Worm (Caenorhabditis elegans): ENCODE results near the gene clip-1.

Gene clip-1

DNA sequence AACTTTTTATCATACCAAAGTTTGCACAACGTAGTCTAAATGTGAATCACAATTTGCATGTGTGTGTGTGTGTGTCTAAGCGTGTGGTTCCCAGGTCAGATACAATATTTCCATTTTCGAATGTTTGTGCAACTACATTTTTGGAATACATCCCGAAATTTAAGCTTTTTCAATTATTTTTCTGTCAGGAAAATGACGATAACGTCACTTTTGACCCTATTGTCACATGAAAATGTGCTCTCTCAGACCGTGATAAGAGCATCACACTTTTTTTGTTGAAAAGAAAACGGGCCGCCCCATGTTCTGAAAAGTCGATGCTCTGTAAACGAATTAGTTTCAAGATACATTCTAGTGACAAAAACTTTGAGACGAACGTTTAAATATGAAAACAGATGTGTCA is 13.9 kb downstream of the clip-1 start:
- TF ChIP-seq ztf-1 (GFP tag; conservative IDR thresholded peaks at IDR 0.05) (no peak), F13H6.1 (tag; optimal IDR thresholded peaks at IDR 0.05) (peak; percentile 19), blmp-1 (tag; optimal IDR thresholded peaks at IDR 0.05; ENCODE audit: insufficient read depth) (no peak)

DNA sequence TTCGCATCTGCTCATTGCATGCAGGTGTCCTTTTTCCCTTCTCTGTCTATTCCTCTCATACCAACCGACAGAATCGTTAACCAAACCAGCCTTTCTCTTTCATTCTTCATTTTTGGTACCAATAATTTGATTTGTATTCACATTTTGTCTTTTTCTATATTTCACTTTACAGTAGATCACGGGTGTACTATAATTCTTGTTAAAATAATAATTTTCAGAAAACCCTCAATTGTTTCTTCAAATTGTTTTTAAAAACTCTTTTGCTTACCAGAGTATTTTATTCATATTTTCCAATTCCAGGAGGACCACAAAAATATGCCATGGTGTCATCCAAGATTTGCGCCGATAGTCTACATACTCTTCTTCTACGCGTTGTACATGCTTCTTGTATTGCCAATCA is 18.1 kb downstream of the clip-1 start, which contains the start of gene T02C1.2:
TSS of gene T02C1.2 (plus strand) at position 301 of the 400 bp plus-strand sequence.
- TF ChIP-seq R02D3.7 (tag; optimal IDR thresholded peaks at IDR 0.05) (no peak), blmp-1 (tag; optimal IDR thresholded peaks at IDR 0.05; ENCODE audit: insufficient read depth) (no peak), elt-3 (tag; optimal IDR thresholded peaks at IDR 0.05) (no peak), peb-1 (tag; optimal IDR thresholded peaks at IDR 0.05) (no peak)

DNA sequence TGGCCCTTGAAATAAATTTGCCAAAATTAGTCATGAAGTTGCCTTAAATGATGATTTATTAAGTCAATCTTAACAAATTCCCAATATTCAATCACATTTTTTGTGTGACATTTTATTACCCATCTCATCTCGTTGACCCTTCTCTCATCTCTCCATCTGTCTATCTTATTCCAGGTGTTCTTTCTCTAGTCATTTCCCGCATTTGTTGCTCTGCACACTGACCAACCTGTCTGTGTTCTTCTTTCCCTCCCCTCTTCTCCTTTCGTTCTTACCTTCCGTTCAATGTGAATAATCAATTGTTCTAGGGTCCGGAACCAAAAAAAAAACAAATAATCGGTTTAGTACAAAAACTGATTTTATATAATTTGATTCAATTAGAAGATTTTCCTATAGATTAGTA is 21.6 kb downstream of the clip-1 start, which contains the start of gene T02C1.1:
TSS of gene T02C1.1 (plus strand) at position 305 of the 400 bp plus-strand sequence.
- no peak for TF ChIP-seq fos-1 (tag; optimal IDR thresholded peaks at IDR 0.05)
- TF ChIP-seq ztf-1 (GFP tag; conservative IDR thresholded peaks at IDR 0.05): no peak
- no peak for TF ChIP-seq nhr-10 (tag; optimal IDR thresholded peaks at IDR 0.05)
- TF ChIP-seq snpc-4 (tag; optimal IDR thresholded peaks at IDR 0.05): no peak
- no peak for TF ChIP-seq lin-11 (tag; optimal IDR thresholded peaks at IDR 0.05)
- TF ChIP-seq mbf-1 (tag; optimal IDR thresholded peaks at IDR 0.05): no peak
- no peak for TF ChIP-seq blmp-1 (tag; optimal IDR thresholded peaks at IDR 0.05; ENCODE audit: insufficient read depth)
- no peak for TF ChIP-seq unc-62 (GFP tag; optimal IDR thresholded peaks at IDR 0.05)

DNA sequence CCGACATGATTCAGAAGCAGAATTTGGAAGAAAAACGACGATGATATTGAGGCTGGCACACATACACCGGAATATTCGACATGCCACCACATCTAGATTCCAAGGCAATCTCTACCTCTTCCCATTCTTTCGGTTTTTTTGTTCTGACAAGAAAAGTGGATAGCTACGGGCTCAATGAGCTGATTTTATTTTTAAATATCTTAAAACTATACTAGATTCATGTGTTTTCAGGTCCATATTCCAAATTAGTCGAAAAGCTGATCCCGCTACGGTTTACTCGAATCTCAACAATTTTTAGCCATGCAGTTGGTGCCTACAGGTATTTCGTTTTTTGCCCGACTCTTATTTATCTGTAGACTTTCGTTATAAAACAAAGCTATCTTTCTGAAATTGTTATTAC is 26.2 kb downstream of the clip-1 start, which contains the start of gene dat-1:
TSS of gene dat-1 (plus strand) at position 301 of the 400 bp plus-strand sequence.
- no peak for TF ChIP-seq ztf-11 (tag; optimal IDR thresholded peaks at IDR 0.05)
- TF ChIP-seq unc-62 (GFP tag; optimal IDR thresholded peaks at IDR 0.05): no peak
- no peak for TF ChIP-seq fos-1 (tag; optimal IDR thresholded peaks at IDR 0.05)
- no peak for TF ChIP-seq lin-11 (tag; optimal IDR thresholded peaks at IDR 0.05)
- TF ChIP-seq mdl-1 (tag; optimal IDR thresholded peaks at IDR 0.05): no peak
- no peak for TF ChIP-seq nhr-77 (tag; optimal IDR thresholded peaks at IDR 0.05)
- TF ChIP-seq mab-5 (tag; optimal IDR thresholded peaks at IDR 0.05): no peak
- no peak for TF ChIP-seq nhr-21 (tag; optimal IDR thresholded peaks at IDR 0.05)
- no peak for TF ChIP-seq sma-3 (GFP tag; optimal IDR thresholded peaks at IDR 0.05)
- no peak for TF ChIP-seq elt-1 (tag; optimal IDR thresholded peaks at IDR 0.05)
- TF ChIP-seq zag-1 (tag; optimal IDR thresholded peaks at IDR 0.05): no peak
- TF ChIP-seq R02D3.7 (tag; optimal IDR thresholded peaks at IDR 0.05): no peak
- no peak for TF ChIP-seq nhr-11 (tag; optimal IDR thresholded peaks at IDR 0.05)
- no peak for TF ChIP-seq ceh-82 (tag; optimal IDR thresholded peaks at IDR 0.05)
- no peak for TF ChIP-seq egl-27 (tag; optimal IDR thresholded peaks at IDR 0.05)
- TF ChIP-seq snpc-4 (tag; optimal IDR thresholded peaks at IDR 0.05): no peak
- TF ChIP-seq skn-1 (tag; optimal IDR thresholded peaks at IDR 0.05): no peak
- TF ChIP-seq Y55F3AM.14 (GFP tag; optimal IDR thresholded peaks at IDR 0.05): no peak

DNA sequence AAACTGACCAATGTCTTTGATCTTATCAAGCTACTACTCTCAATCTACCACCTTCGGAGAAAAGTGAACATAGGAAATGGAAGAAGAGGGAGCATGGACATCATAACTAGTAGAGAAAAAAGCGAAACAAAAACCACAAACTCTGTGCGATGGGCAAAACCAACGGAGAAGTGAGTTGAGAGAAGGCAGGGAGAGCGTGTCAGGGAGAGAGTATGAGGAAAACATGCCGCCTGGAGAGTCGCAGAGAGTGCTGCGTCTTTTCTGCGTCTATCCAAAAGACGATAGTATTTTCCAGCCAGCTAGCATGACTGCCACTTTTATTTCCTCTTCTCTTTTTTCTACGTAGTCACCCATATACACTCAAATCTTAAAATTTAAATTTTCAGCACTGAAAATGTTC is 28.9 kb downstream of the clip-1 start, which contains the start of gene saeg-2:
TSS of gene saeg-2 (plus strand) at position 381 of the 400 bp plus-strand sequence.
- TF ChIP-seq snpc-4 (tag; optimal IDR thresholded peaks at IDR 0.05) (no peak), lin-39 (tag; optimal IDR thresholded peaks at IDR 0.05) (no peak), lin-13 (GFP tag; optimal IDR thresholded peaks at IDR 0.05) (no peak), nhr-10 (tag; optimal IDR thresholded peaks at IDR 0.05) (no peak), gmeb-1 (tag; optimal IDR thresholded peaks at IDR 0.05) (peak; percentile 39), sma-9 (GFP tag; optimal IDR thresholded peaks at IDR 0.05) (peak; percentile 35), sma-9 (tag; optimal IDR thresholded peaks at IDR 0.05) (no peak), nhr-25 (tag; optimal IDR thresholded peaks at IDR 0.05) (no peak), F13H6.1 (tag; optimal IDR thresholded peaks at IDR 0.05) (peak; percentile 58), nhr-23 (tag; optimal IDR thresholded peaks at IDR 0.05) (no peak), fos-1 (tag; optimal IDR thresholded peaks at IDR 0.05) (peak; percentile 64), ceh-82 (tag; optimal IDR thresholded peaks at IDR 0.05) (no peak), ztf-1 (GFP tag; conservative IDR thresholded peaks at IDR 0.05) (no peak), nhr-11 (tag; optimal IDR thresholded peaks at IDR 0.05) (no peak), nhr-129 (tag; optimal IDR thresholded peaks at IDR 0.05) (peak; percentile 78), skn-1 (tag; optimal IDR thresholded peaks at IDR 0.05) (no peak), aly-2 (tag; optimal IDR thresholded peaks at IDR 0.05) (no peak), crh-2 (tag; optimal IDR thresholded peaks at IDR 0.05) (no peak), sem-4 (tag; optimal IDR thresholded peaks at IDR 0.05) (no peak), mbf-1 (tag; optimal IDR thresholded peaks at IDR 0.05) (no peak), nhr-237 (tag; optimal IDR thresholded peaks at IDR 0.05) (no peak), C34F6.9 (tag; optimal IDR thresholded peaks at IDR 0.05) (peak; percentile 54), lsy-2 (tag; optimal IDR thresholded peaks at IDR 0.05) (peak; percentile 17 to 47), nhr-77 (tag; optimal IDR thresholded peaks at IDR 0.05) (no peak), blmp-1 (tag; optimal IDR thresholded peaks at IDR 0.05; ENCODE audit: insufficient read depth) (no peak), unc-62 (GFP tag; optimal IDR thresholded peaks at IDR 0.05) (no peak), nhr-12 (tag; optimal IDR thresholded peaks at IDR 0.05) (no peak), alr-1 (tag; optimal IDR thresholded peaks at IDR 0.05) (no peak), peb-1 (tag; optimal IDR thresholded peaks at IDR 0.05) (no peak), elt-3 (tag; optimal IDR thresholded peaks at IDR 0.05) (no peak), elt-1 (tag; optimal IDR thresholded peaks at IDR 0.05) (no peak), nhr-21 (tag; optimal IDR thresholded peaks at IDR 0.05) (no peak), ZK546.5 (tag; optimal IDR thresholded peaks at IDR 0.05) (no peak), mab-5 (tag; optimal IDR thresholded peaks at IDR 0.05) (no peak), dmd-4 (tag; optimal IDR thresholded peaks at IDR 0.05) (no peak)

All from whole organism, L2 larva.